Worm (Caenorhabditis elegans): Measurements from ENCODE around the gene Y62E10A.24.

- TF ChIP-seq gei-17 (GFP tag; optimal IDR thresholded peaks at IDR 0.05) (no peak), lin-26 (GFP tag; IDR thresholded peaks at IDR 0.05) (no peak), unc-130 (GFP tag; optimal IDR thresholded peaks at IDR 0.05) (no peak), K11D2.4 (GFP tag; IDR thresholded peaks at IDR 0.05) (no peak), pha-4 (tag; optimal IDR thresholded peaks at IDR 0.05) (no peak), lin-40 (tag; optimal IDR thresholded peaks at IDR 0.05) (no peak), K12H6.12 (tag; optimal IDR thresholded peaks at IDR 0.05) (no peak), snpc-1.1 (tag; optimal IDR thresholded peaks at IDR 0.05; ENCODE audit: insufficient read depth) (no peak), T26A5.8 (tag; optimal IDR thresholded peaks at IDR 0.05) (no peak), tlf-1 (GFP tag; optimal IDR thresholded peaks at IDR 0.05) (no peak), let-526 (GFP tag; IDR thresholded peaks at IDR 0.05) (no peak), F33H1.4 (GFP tag; IDR thresholded peaks at IDR 0.05) (no peak)
Observed at ce11 chrIV:13381823-13382222, 11.3 kb downstream of the Y62E10A.24 start, which contains the start of gene emc-3.

All from whole organism, young adult.